Fruit fly (Drosophila melanogaster) whole organism, embryonic: ENCODE data around the gene CG43339.

Source experiments
- ATbp ChIP-seq: fragments of 200-800 bp; sonication (Bioruptor generic); optimal IDR thresholded peaks from 2 replicates; lab custom pipeline; 2017; ENCODE audit warnings: missing biosample characterization, mild to moderate bottlenecking, missing genetic modification characterization, missing genetic modification reagents
- Atf6 ChIP-seq: fragments of 200-800 bp; sonication (Bioruptor generic); IDR thresholded peaks from 2 replicates; pipeline ENCODE4 v1.3.6; 2022; ENCODE audit warnings: missing biosample characterization, missing genetic modification characterization
- Awh ChIP-seq: fragments of 200-800 bp; sonication (Bioruptor generic); IDR thresholded peaks from 2 replicates; pipeline ENCODE4, ENCODE4 v1.3.6; 2022; ENCODE audit warnings: missing biosample characterization, missing genetic modification characterization
- CG11247 ChIP-seq: fragments of 200-800 bp; sonication (Bioruptor generic); IDR thresholded peaks from 2 replicates; pipeline ENCODE4 v1.3.6; 2022; ENCODE audit warnings: missing biosample characterization, missing genetic modification characterization
- CG12659 ChIP-seq: fragments of 200-800 bp; sonication (Bioruptor generic); optimal IDR thresholded peaks from 3 replicates; lab custom pipeline; 2017; ENCODE audit warnings: mild to moderate bottlenecking, missing biosample characterization, missing genetic modification reagents, missing genetic modification characterization
- CG13296 ChIP-seq: fragments of 200-800 bp; sonication (Bioruptor generic); optimal IDR thresholded peaks from 3 replicates; lab custom pipeline; 2018; ENCODE audit warnings: missing biosample characterization, mild to moderate bottlenecking, missing genetic modification characterization
- CG15514 ChIP-seq: fragments of 200-800 bp; sonication (Bioruptor generic); optimal IDR thresholded peaks from 3 replicates; lab custom pipeline; 2017; ENCODE audit warnings: missing biosample characterization, missing genetic modification characterization, mild to moderate bottlenecking, moderate library complexity, missing genetic modification reagents
- CG1792 ChIP-seq: fragments of 200-800 bp; sonication (Bioruptor generic); optimal IDR thresholded peaks from 2 replicates; lab custom pipeline; 2016; ENCODE audit warnings: missing biosample characterization, missing genetic modification characterization
- CG34376 ChIP-seq: fragments of 200-800 bp; sonication (Bioruptor generic); optimal IDR thresholded peaks from 2 replicates; lab custom pipeline; 2018; ENCODE audit warnings: missing biosample characterization, mild to moderate bottlenecking, missing genetic modification characterization
- CG6654 ChIP-seq: fragments of 200-800 bp; sonication (Bioruptor generic); optimal IDR thresholded peaks from 2 replicates; lab custom pipeline; 2017; ENCODE audit warnings: missing biosample characterization, mild to moderate bottlenecking, missing genetic modification characterization
- CG6791 ChIP-seq: fragments of 200-800 bp; sonication (Bioruptor generic); IDR thresholded peaks from 3 replicates; pipeline ENCODE4 v1.3.6; 2022; ENCODE audit warnings: missing biosample characterization, missing genetic modification characterization; ENCODE audit not compliant: partially characterized antibody
- CG7987 ChIP-seq: fragments of 200-800 bp; sonication (Bioruptor generic); optimal IDR thresholded peaks from 2 replicates; lab custom pipeline; 2018; ENCODE audit warnings: missing biosample characterization, mild to moderate bottlenecking, missing genetic modification characterization, moderate library complexity
- CG8290 ChIP-seq, 3 experiments: fragments of 200-800 bp; sonication (Bioruptor generic); optimal IDR thresholded peaks; 2 replicates each; lab custom pipeline; 2016 to 2019; ENCODE audit warnings: missing biosample characterization in 3 of 3, missing genetic modification characterization in 3 of 3, mild to moderate bottlenecking in 2 of 3, moderate library complexity in 1 of 3
- CG9609 ChIP-seq: fragments of 200-800 bp; sonication (Bioruptor generic); optimal IDR thresholded peaks from 3 replicates; lab custom pipeline; 2016; ENCODE audit warnings: missing biosample characterization, missing genetic modification characterization
- CG9727 ChIP-seq: fragments of 200-800 bp; sonication (Bioruptor generic); optimal IDR thresholded peaks from 3 replicates; lab custom pipeline; 2017; ENCODE audit warnings: missing biosample characterization, mild to moderate bottlenecking, missing genetic modification characterization
- CTCF ChIP-seq: fragments of 200-800 bp; sonication (Bioruptor generic); optimal IDR thresholded peaks from 2 replicates; lab custom pipeline; 2017; ENCODE audit warnings: missing biosample characterization, mild to moderate bottlenecking, missing genetic modification characterization, moderate library complexity
- CkIIα-i1 ChIP-seq: fragments of 200-800 bp; sonication (Bioruptor generic); IDR thresholded peaks from 2 replicates; pipeline ENCODE4 v1.3.6; 2022; ENCODE audit warnings: missing biosample characterization, missing genetic modification characterization
- Deaf1 ChIP-seq: fragments of 200-800 bp; optimal IDR thresholded peaks from 3 replicates; lab custom pipeline; 2019; ENCODE audit warnings: missing biosample characterization, mild to moderate bottlenecking, missing genetic modification characterization, moderate library complexity
- Doc3 ChIP-seq: fragments of 200-800 bp; sonication (Bioruptor generic); IDR thresholded peaks from 3 replicates; pipeline ENCODE4 v1.3.6; 2022; ENCODE audit warnings: missing biosample characterization, missing genetic modification characterization; ENCODE audit not compliant: partially characterized antibody
- E2f1 ChIP-seq: fragments of 200-800 bp; sonication (Bioruptor generic); IDR thresholded peaks from 2 replicates; pipeline ENCODE4 v1.3.6; 2022; ENCODE audit warnings: missing biosample characterization, missing genetic modification characterization
- E2f2 ChIP-seq: fragments of 200-800 bp; sonication (Bioruptor generic); IDR thresholded peaks from 2 replicates; pipeline ENCODE4 v1.3.6; 2022; ENCODE audit warnings: missing biosample characterization, missing genetic modification characterization
- Eip74EF ChIP-seq, 2 experiments: fragments of 200-800 bp in 1 of 2; fragments of >200 bp in 1 of 2; sonication (Bioruptor generic) in 1 of 2; optimal IDR thresholded peaks; 2 replicates each; lab custom pipeline; 2017 to 2019; ENCODE audit warnings: missing biosample characterization in 2 of 2, missing genetic modification characterization in 2 of 2, mild to moderate bottlenecking in 1 of 2, moderate library complexity in 1 of 2
- Fer2 ChIP-seq: fragments of 200-800 bp; sonication (Bioruptor generic); optimal IDR thresholded peaks from 2 replicates; lab custom pipeline; 2018; ENCODE audit warnings: missing biosample characterization, mild to moderate bottlenecking, missing genetic modification characterization, moderate library complexity
- HHEX ChIP-seq: fragments of 200-800 bp; sonication (Bioruptor generic); optimal IDR thresholded peaks from 3 replicates; lab custom pipeline; 2017; ENCODE audit warnings: missing biosample characterization, mild to moderate bottlenecking, missing genetic modification characterization, missing genetic modification reagents
- Mad ChIP-seq: fragments of 200-800 bp; sonication (Bioruptor generic); optimal IDR thresholded peaks from 2 replicates; lab custom pipeline; 2016; ENCODE audit warnings: missing biosample characterization, missing genetic modification characterization
- Nf-YB ChIP-seq: fragments of 200-800 bp; sonication (Bioruptor generic); optimal IDR thresholded peaks from 3 replicates; lab custom pipeline; 2019; ENCODE audit warnings: missing biosample characterization, mild to moderate bottlenecking, missing genetic modification characterization, moderate library complexity
- Pdp1 ChIP-seq, 2 experiments: fragments of 200-800 bp; sonication (Bioruptor generic); optimal IDR thresholded peaks; 3 replicates each; lab custom pipeline; 2016; ENCODE audit warnings: missing biosample characterization in 2 of 2, missing genetic modification characterization in 2 of 2, mild to moderate bottlenecking in 1 of 2, moderate library complexity in 1 of 2
- Taf1 ChIP-seq: fragments of 200-800 bp; sonication (Bioruptor generic); IDR thresholded peaks from 2 replicates; pipeline ENCODE4 v1.3.6; 2022; ENCODE audit warnings: missing biosample characterization, missing genetic modification characterization
- Trl ChIP-seq, 3 experiments: fragments of >200 bp in 2 of 3; fragments of 200-800 bp in 1 of 3; sonication (Bioruptor generic) in 1 of 3; optimal IDR thresholded peaks; 2 replicates in 1 of 3; 3 replicates in 2 of 3; lab custom pipeline; 2016 to 2017; ENCODE audit warnings: missing biosample characterization in 1 of 3, missing genetic modification characterization in 1 of 3
- Vsx1 ChIP-seq: fragments of 200-800 bp; sonication (Bioruptor generic); optimal IDR thresholded peaks from 2 replicates; lab custom pipeline; 2017; ENCODE audit warnings: missing biosample characterization, mild to moderate bottlenecking, missing genetic modification characterization, missing genetic modification reagents
- al ChIP-seq: fragments of 200-800 bp; sonication (Bioruptor generic); IDR thresholded peaks from 2 replicates; pipeline ENCODE4 v1.3.6; 2022; ENCODE audit warnings: missing biosample characterization, missing genetic modification characterization
- bsh ChIP-seq, 2 experiments: fragments of 200-800 bp; sonication (Bioruptor generic); optimal IDR thresholded peaks; 2 replicates each; lab custom pipeline; 2017 to 2018; ENCODE audit warnings: mild to moderate bottlenecking in 2 of 2, missing biosample characterization in 2 of 2, missing genetic modification characterization in 2 of 2, moderate library complexity in 1 of 2
- btn ChIP-seq: fragments of 200-800 bp; sonication (Bioruptor generic); optimal IDR thresholded peaks from 2 replicates; lab custom pipeline; 2016; ENCODE audit warnings: missing biosample characterization, missing genetic modification characterization
- cad ChIP-seq: fragments of >200 bp; optimal IDR thresholded peaks from 2 replicates; lab custom pipeline; 2017; ENCODE audit warnings: missing biosample characterization, missing genetic modification characterization
- cas ChIP-seq: fragments of 200-800 bp; sonication (Bioruptor generic); IDR thresholded peaks from 2 replicates; pipeline ENCODE4 v1.3.6; 2022; ENCODE audit warnings: missing biosample characterization, missing genetic modification characterization
- croc ChIP-seq: fragments of 200-800 bp; sonication (Bioruptor generic); conservative IDR thresholded peaks from 3 replicates; pipeline ENCODE4 v1.3.6; 2022; ENCODE audit warnings: missing biosample characterization, missing genetic modification characterization
- dm ChIP-seq: fragments of 200-800 bp; sonication (Bioruptor generic); optimal IDR thresholded peaks from 3 replicates; lab custom pipeline; 2016; ENCODE audit warnings: missing biosample characterization, missing genetic modification characterization
- dpn ChIP-seq, 2 experiments: fragments of 200-800 bp; sonication (Bioruptor generic); optimal IDR thresholded peaks; 3 replicates each; lab custom pipeline; 2016; ENCODE audit warnings: missing biosample characterization in 2 of 2, missing genetic modification characterization in 2 of 2
- dysf ChIP-seq: fragments of 200-800 bp; sonication (Bioruptor generic); IDR thresholded peaks from 3 replicates; pipeline ENCODE4 v1.3.6; 2022; ENCODE audit warnings: missing biosample characterization, missing genetic modification characterization
- esg ChIP-seq: fragments of 200-800 bp; sonication (Bioruptor generic); conservative IDR thresholded peaks from 2 replicates; pipeline ENCODE4 v1.3.6; 2022; ENCODE audit warnings: missing biosample characterization, missing genetic modification characterization
- fru ChIP-seq: fragments of >200 bp; optimal IDR thresholded peaks from 2 replicates; lab custom pipeline; 2017
- ranshi ChIP-seq: fragments of 200-800 bp; sonication (Bioruptor generic); IDR thresholded peaks from 2 replicates; pipeline ENCODE4 v1.3.6; 2022; ENCODE audit warnings: missing biosample characterization, missing genetic modification characterization
- salm ChIP-seq: fragments of 200-800 bp; sonication (Bioruptor generic); optimal IDR thresholded peaks from 2 replicates; lab custom pipeline; 2018; ENCODE audit warnings: missing biosample characterization, mild to moderate bottlenecking, missing genetic modification characterization
- slp2 ChIP-seq: fragments of 200-800 bp; sonication (Bioruptor generic); optimal IDR thresholded peaks from 2 replicates; lab custom pipeline; 2016; ENCODE audit warnings: missing biosample characterization, missing genetic modification characterization
- sob ChIP-seq: fragments of 200-800 bp; sonication (Bioruptor generic); IDR thresholded peaks from 2 replicates; pipeline ENCODE4 v1.3.6; 2022; ENCODE audit warnings: missing biosample characterization, missing genetic modification characterization
- tgo ChIP-seq: fragments of 200-800 bp; sonication (Bioruptor generic); IDR thresholded peaks from 3 replicates; pipeline ENCODE4 v1.3.6; 2022; ENCODE audit warnings: missing biosample characterization, missing genetic modification characterization
- tll ChIP-seq, 2 experiments: fragments of 200-800 bp in 1 of 2; fragments of >200 bp in 1 of 2; sonication (Bioruptor generic) in 1 of 2; optimal IDR thresholded peaks; 2 replicates each; lab custom pipeline; 2017 to 2019; ENCODE audit warnings: missing biosample characterization in 2 of 2, missing genetic modification characterization in 2 of 2, mild to moderate bottlenecking in 1 of 2, moderate library complexity in 1 of 2
- twi ChIP-seq: fragments of 200-800 bp; optimal IDR thresholded peaks from 2 replicates; lab custom pipeline; 2019; ENCODE audit warnings: missing biosample characterization, mild to moderate bottlenecking, missing genetic modification characterization, moderate library complexity
- tx ChIP-seq: fragments of 200-800 bp; sonication (Bioruptor generic); optimal IDR thresholded peaks from 2 replicates; lab custom pipeline; 2016; ENCODE audit warnings: missing biosample characterization, missing genetic modification characterization
- yki ChIP-seq: fragments of >200 bp; optimal IDR thresholded peaks from 3 replicates; lab custom pipeline; 2018

Gene CG43339

dm6 chr2L:18665952-18666606 lies 7.0 kb downstream of the CG43339 start (continued):
- no peak for TF ChIP-seq ATbp
- peak; percentile 12; the same call in 1 of the 3 replicates for TF ChIP-seq CG6791 (GFP tag; lab: Robert Waterston, UW)
- no peak for TF ChIP-seq Deaf1 (tag; lab: Kevin White, UChicago)
- peak; percentile 15 for TF ChIP-seq HHEX (GFP tag; lab: Kevin White, UChicago)
- TF ChIP-seq Doc3 (GFP tag; lab: Robert Waterston, UW), result no peak
- TF ChIP-seq Trl (optimal IDR thresholded peaks at IDR 0.05; lab: Kevin White, UChicago), result no peak
- peak; percentile 45 for TF ChIP-seq Trl (GFP tag; optimal IDR thresholded peaks at IDR 0.05; lab: Kevin White, UChicago)
- peak; percentile 56 for TF ChIP-seq CG8290 (GFP tag; optimal IDR thresholded peaks at IDR 0.05; lab: Kevin White, UChicago)
- TF ChIP-seq CG8290 (tag; optimal IDR thresholded peaks at IDR 0.05; lab: Kevin White, UChicago), result no peak
- peak; percentile 30 for TF ChIP-seq btn (GFP tag; lab: Kevin White, UChicago)
- no peak for TF ChIP-seq cad (GFP tag; lab: Kevin White, UChicago)
- peak; percentile 38 for TF ChIP-seq CG12659 (GFP tag; lab: Kevin White, UChicago)
- peak; percentile 6 for TF ChIP-seq slp2 (GFP tag; lab: Kevin White, UChicago)
- no peak for TF ChIP-seq CG9727 (GFP tag; lab: Kevin White, UChicago)
- TF ChIP-seq CG11247 (GFP tag; lab: Robert Waterston, UW), result peak; percentile 82
- TF ChIP-seq dm (GFP tag; lab: Kevin White, UChicago), result peak; percentile 25
- peak; percentile 19 for TF ChIP-seq CG1792 (GFP tag; lab: Kevin White, UChicago)
- TF ChIP-seq dpn (GFP tag; optimal IDR thresholded peaks at IDR 0.05; lab: Kevin White, UChicago), result peak; percentile 45 to 57
- TF ChIP-seq CTCF (GFP tag; lab: Kevin White, UChicago), result peak; percentile 98
- TF ChIP-seq yki (lab: Kevin White, UChicago), result no peak
- peak; percentile 28; the same call in 1 of the 2 replicates for TF ChIP-seq sob (GFP tag; lab: Robert Waterston, UW)
- no peak for TF ChIP-seq salm (tag; lab: Kevin White, UChicago)
- no peak for TF ChIP-seq Fer2
- TF ChIP-seq tgo (GFP tag; lab: Robert Waterston, UW), result peak; percentile 50
- TF ChIP-seq Pdp1 (GFP tag; optimal IDR thresholded peaks at IDR 0.05; lab: Kevin White, UChicago), result peak in 1 of 2 experiments; percentile 58
- peak; percentile 61 for TF ChIP-seq E2f1 (GFP tag; lab: Robert Waterston, UW)
- peak; percentile 61; the same call in 2 of the 3 replicates for TF ChIP-seq dysf
- TF ChIP-seq CkIIα-i1 (GFP tag; lab: Robert Waterston, UW), result no peak
- TF ChIP-seq twi, result no peak
- TF ChIP-seq tx (GFP tag; lab: Kevin White, UChicago), result peak; percentile 6
- no peak for TF ChIP-seq CG13296
- no peak for TF ChIP-seq Eip74EF (GFP tag; optimal IDR thresholded peaks at IDR 0.05; lab: Kevin White, UChicago)
- TF ChIP-seq cas, result no peak
- no peak for TF ChIP-seq Atf6 (GFP tag; lab: Robert Waterston, UW)
- TF ChIP-seq CG6654 (GFP tag; lab: Kevin White, UChicago), result no peak
- TF ChIP-seq Nf-YB (GFP tag; lab: Kevin White, UChicago), result no peak
- peak; percentile 29 for TF ChIP-seq CG7987 (GFP tag; lab: Kevin White, UChicago)
- no peak for TF ChIP-seq esg (GFP tag; lab: Robert Waterston, UW)
- TF ChIP-seq E2f2 (GFP tag; lab: Robert Waterston, UW), result peak; percentile 27; the same call in 1 of the 2 replicates
- TF ChIP-seq CG9609, result peak; percentile 29
- peak; percentile 34; the same call in 1 of the 2 replicates for TF ChIP-seq Awh (GFP tag; lab: Robert Waterston, UW)
- TF ChIP-seq al (GFP tag; lab: Robert Waterston, UW), result no peak
- peak; percentile 26; the same call in 1 of the 2 replicates for TF ChIP-seq ranshi (GFP tag; lab: Robert Waterston, UW)
- no peak for TF ChIP-seq CG34376 (GFP tag; lab: Kevin White, UChicago)
- no peak for TF ChIP-seq Vsx1 (GFP tag; lab: Kevin White, UChicago)
- no peak for TF ChIP-seq Taf1 (GFP tag; lab: Robert Waterston, UW)
- no peak for TF ChIP-seq tll (GFP tag; optimal IDR thresholded peaks at IDR 0.05; lab: Kevin White, UChicago)
- TF ChIP-seq CG15514 (GFP tag; lab: Kevin White, UChicago), result peak; percentile 45
- TF ChIP-seq croc (GFP tag; lab: Robert Waterston, UW), result no peak
- no peak for TF ChIP-seq fru (lab: Kevin White, UChicago)
- no peak for TF ChIP-seq bsh (GFP tag; optimal IDR thresholded peaks at IDR 0.05; lab: Kevin White, UChicago)
- no peak for TF ChIP-seq Mad (GFP tag; lab: Kevin White, UChicago)
